Worm (Caenorhabditis elegans): ENCODE results near the gene T14G8.6.

The T14G8.6 gene

DNA sequence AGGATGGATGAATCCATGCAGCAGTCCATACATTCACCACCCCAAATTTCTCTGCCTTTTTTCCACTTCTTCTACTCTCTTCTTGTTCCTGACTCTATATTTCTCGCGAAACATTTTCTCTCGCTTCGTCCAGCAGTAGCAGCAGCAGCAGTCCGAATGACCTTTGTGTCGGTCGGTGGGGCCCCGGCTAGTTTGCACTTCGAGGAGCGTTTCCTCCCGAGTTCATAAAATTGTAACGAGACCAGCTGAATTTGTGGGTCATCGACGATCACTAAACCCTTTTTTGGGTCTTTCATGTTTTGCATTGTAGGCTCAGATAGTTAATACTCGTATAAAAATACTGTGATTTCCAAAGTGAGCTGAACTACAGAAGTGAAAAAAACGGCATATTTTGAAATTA, 41.2 kb upstream of the T14G8.6 start (continued):
- TF ChIP-seq zip-4 (GFP tag; optimal IDR thresholded peaks at IDR 0.05) (no peak), hlh-4 (tag; optimal IDR thresholded peaks at IDR 0.05) (no peak), jun-1 (tag; optimal IDR thresholded peaks at IDR 0.05) (no peak), pag-3 (tag; optimal IDR thresholded peaks at IDR 0.05; ENCODE audit: borderline replicate concordance, insufficient read depth) (no peak), lin-14 (GFP tag; optimal IDR thresholded peaks at IDR 0.05) (peak; percentile 48), snpc-4 (tag; optimal IDR thresholded peaks at IDR 0.05) (no peak), mep-1 (tag; optimal IDR thresholded peaks at IDR 0.05) (no peak), C16A3.4 (tag; optimal IDR thresholded peaks at IDR 0.05) (no peak), Y116A8C.19 (tag; optimal IDR thresholded peaks at IDR 0.05; ENCODE audit: borderline replicate concordance) (no peak), nhr-90 (tag; optimal IDR thresholded peaks at IDR 0.05; ENCODE audit: poor library complexity) (no peak), elt-3 (tag; optimal IDR thresholded peaks at IDR 0.05) (no peak), nhr-47 (tag; optimal IDR thresholded peaks at IDR 0.05) (no peak), nhr-12 (tag; optimal IDR thresholded peaks at IDR 0.05) (no peak), tlp-1 (tag; optimal IDR thresholded peaks at IDR 0.05) (no peak), skn-1 (tag; optimal IDR thresholded peaks at IDR 0.05) (no peak), efl-3 (GFP tag; optimal IDR thresholded peaks at IDR 0.05) (no peak), grh-1 (GFP tag; IDR thresholded peaks at IDR 0.05) (no peak), tbx-2 (tag; optimal IDR thresholded peaks at IDR 0.05) (no peak), F16B12.6 (tag; optimal IDR thresholded peaks at IDR 0.05) (no peak), aha-1 (tag; optimal IDR thresholded peaks at IDR 0.05) (no peak), fkh-4 (tag; optimal IDR thresholded peaks at IDR 0.05; ENCODE audit: borderline replicate concordance) (no peak), rnt-1 (tag; optimal IDR thresholded peaks at IDR 0.05) (peak; percentile 31), nhr-76 (tag; optimal IDR thresholded peaks at IDR 0.05) (no peak), hpl-2 (GFP tag; optimal IDR thresholded peaks at IDR 0.05) (no peak), ama-1 (optimal IDR thresholded peaks at IDR 0.05) (no peak), lin-15B (tag; optimal IDR thresholded peaks at IDR 0.05) (no peak), aly-2 (tag; optimal IDR thresholded peaks at IDR 0.05) (no peak), sptf-1 (tag; optimal IDR thresholded peaks at IDR 0.05) (no peak), lir-3 (tag; optimal IDR thresholded peaks at IDR 0.05; ENCODE audit: poor library complexity) (no peak), ceh-82 (tag; optimal IDR thresholded peaks at IDR 0.05) (peak in 1 of 3 experiments; percentile 7), irx-1 (tag; optimal IDR thresholded peaks at IDR 0.05) (no peak), nhr-20 (tag; optimal IDR thresholded peaks at IDR 0.05) (no peak), unc-98 (GFP tag; IDR thresholded peaks at IDR 0.05) (no peak), alr-1 (tag; optimal IDR thresholded peaks at IDR 0.05; ENCODE audit: borderline replicate concordance) (no peak), mab-9 (GFP tag; IDR thresholded peaks at IDR 0.05) (no peak), ztf-4 (tag; optimal IDR thresholded peaks at IDR 0.05) (no peak), mdl-1 (tag; optimal IDR thresholded peaks at IDR 0.05) (peak in 1 of 2 experiments; percentile 22), unc-86 (tag; optimal IDR thresholded peaks at IDR 0.05) (no peak), unc-62 (GFP tag; optimal IDR thresholded peaks at IDR 0.05) (no peak), fkh-10 (GFP tag; optimal IDR thresholded peaks at IDR 0.05) (no peak), unc-130 (tag; optimal IDR thresholded peaks at IDR 0.05) (no peak), ceh-90 (tag; optimal IDR thresholded peaks at IDR 0.05) (no peak), lsy-2 (tag; optimal IDR thresholded peaks at IDR 0.05) (peak in 1 of 2 experiments; percentile 15), hlh-17 (GFP tag; optimal IDR thresholded peaks at IDR 0.05; ENCODE audit: borderline replicate concordance) (no peak), mef-2 (tag; optimal IDR thresholded peaks at IDR 0.05) (no peak), ets-5 (GFP tag; IDR thresholded peaks at IDR 0.05) (no peak), lin-35 (GFP tag; optimal IDR thresholded peaks at IDR 0.05) (peak in 1 of 2 experiments; percentile 4), pax-3 (tag; optimal IDR thresholded peaks at IDR 0.05) (no peak), vab-15 (tag; optimal IDR thresholded peaks at IDR 0.05) (no peak), nhr-71 (tag; optimal IDR thresholded peaks at IDR 0.05) (no peak), pqm-1 (tag; optimal IDR thresholded peaks at IDR 0.05) (no peak)

Measured in whole organism, L1 larva.